Worm (Caenorhabditis elegans): Measurements from ENCODE around the gene nhr-190.

The nhr-190 gene

ce11 chrV:615275-615674, 27.4 kb downstream of the nhr-190 start, which contains the start of gene F48G7.13:
Gene F48G7.13 (plus strand): TSS chrV:615575.
- no peak for TF ChIP-seq nhr-80 (tag; optimal IDR thresholded peaks at IDR 0.05)
- no peak for TF ChIP-seq let-607 (tag; optimal IDR thresholded peaks at IDR 0.05)
- no peak for TF ChIP-seq attf-6 (GFP tag; IDR thresholded peaks at IDR 0.05)
- no peak for TF ChIP-seq nhr-120 (GFP tag; IDR thresholded peaks at IDR 0.05)
- no peak for TF ChIP-seq ceh-40 (GFP tag; IDR thresholded peaks at IDR 0.05)
- TF ChIP-seq K12H6.12 (tag; optimal IDR thresholded peaks at IDR 0.05) = no peak
- no peak for TF ChIP-seq T07F8.4 (tag; optimal IDR thresholded peaks at IDR 0.05)
- TF ChIP-seq attf-3 (GFP tag; conservative IDR thresholded peaks at IDR 0.05) = no peak
- no peak for TF ChIP-seq B0261.1 (tag; optimal IDR thresholded peaks at IDR 0.05)
- no peak for TF ChIP-seq ekl-4 (GFP tag; IDR thresholded peaks at IDR 0.05)
- TF ChIP-seq lin-54 (GFP tag; optimal IDR thresholded peaks at IDR 0.05) = no peak
- no peak for TF ChIP-seq attf-5 (GFP tag; optimal IDR thresholded peaks at IDR 0.05)
- TF ChIP-seq F55B11.4 (tag; optimal IDR thresholded peaks at IDR 0.05; ENCODE audit: borderline replicate concordance, insufficient read depth) = no peak

- TF ChIP-seq F49E8.2 (tag; optimal IDR thresholded peaks at IDR 0.05; ENCODE audit: insufficient read depth) = no peak
- TF ChIP-seq unc-62 (GFP tag; optimal IDR thresholded peaks at IDR 0.05) = no peak
- TF ChIP-seq let-607 (tag; optimal IDR thresholded peaks at IDR 0.05) = no peak
- TF ChIP-seq repo-1 (tag; optimal IDR thresholded peaks at IDR 0.05) = no peak
- no peak for TF ChIP-seq madf-10 (tag; optimal IDR thresholded peaks at IDR 0.05)
- no peak for TF ChIP-seq ccch-3 (GFP tag; optimal IDR thresholded peaks at IDR 0.05)
- TF ChIP-seq mes-4 (tag; optimal IDR thresholded peaks at IDR 0.05) = no peak
- TF ChIP-seq rec-8 (tag; optimal IDR thresholded peaks at IDR 0.05) = no peak
- no peak for TF ChIP-seq tlf-1 (GFP tag; optimal IDR thresholded peaks at IDR 0.05)
- TF ChIP-seq dpff-1 (tag; optimal IDR thresholded peaks at IDR 0.05) = no peak
- no peak for TF ChIP-seq nhr-179 (tag; optimal IDR thresholded peaks at IDR 0.05)
- TF ChIP-seq ztf-18 (tag; optimal IDR thresholded peaks at IDR 0.05) = no peak
- no peak for TF ChIP-seq ztf-28 (GFP tag; IDR thresholded peaks at IDR 0.05)
- TF ChIP-seq egl-18 (GFP tag; IDR thresholded peaks at IDR 0.05) = no peak
- no peak for TF ChIP-seq lin-54 (GFP tag; optimal IDR thresholded peaks at IDR 0.05)
- no peak for TF ChIP-seq lin-40 (tag; optimal IDR thresholded peaks at IDR 0.05)
- no peak for TF ChIP-seq ceh-40 (GFP tag; IDR thresholded peaks at IDR 0.05)
Observed at ce11 chrV:610217-610616, 32.5 kb downstream of the nhr-190 start, which contains the start of gene nhr-90. Gene nhr-90 (plus strand): TSS chrV:610512.

- no peak for TF ChIP-seq B0336.3 (GFP tag; IDR thresholded peaks at IDR 0.05)
- TF ChIP-seq repo-1 (tag; optimal IDR thresholded peaks at IDR 0.05) = no peak
- TF ChIP-seq lag-1 (GFP tag; IDR thresholded peaks at IDR 0.05) = no peak
- TF ChIP-seq C06A6.2 (GFP tag; conservative IDR thresholded peaks at IDR 0.05) = no peak
- no peak for TF ChIP-seq dpff-1 (tag; optimal IDR thresholded peaks at IDR 0.05)
- TF ChIP-seq hsf-1 (GFP tag; IDR thresholded peaks at IDR 0.05) = no peak
- TF ChIP-seq egl-44 (GFP tag; IDR thresholded peaks at IDR 0.05) = no peak
- TF ChIP-seq Y53G8AR.9 (GFP tag; conservative IDR thresholded peaks at IDR 0.05) = no peak
- TF ChIP-seq ztf-28 (GFP tag; IDR thresholded peaks at IDR 0.05) = no peak
- TF ChIP-seq unc-62 (GFP tag; optimal IDR thresholded peaks at IDR 0.05) = no peak
- TF ChIP-seq K11D2.4 (GFP tag; IDR thresholded peaks at IDR 0.05) = no peak
- TF ChIP-seq tlf-1 (GFP tag; optimal IDR thresholded peaks at IDR 0.05) = no peak
- TF ChIP-seq hlh-26 (GFP tag; conservative IDR thresholded peaks at IDR 0.05) = no peak
- no peak for TF ChIP-seq hrde-1 (tag; optimal IDR thresholded peaks at IDR 0.05; ENCODE audit: borderline replicate concordance)
- no peak for TF ChIP-seq athp-1 (tag; optimal IDR thresholded peaks at IDR 0.05)
Observed at ce11 chrV:609671-610070, 33.1 kb downstream of the nhr-190 start, which contains the start of gene srlf-36. Gene srlf-36 (minus strand): TSS chrV:609771.

All from whole organism, young adult.